Fruit fly (Drosophila melanogaster) whole organism, embryonic: ENCODE results near the gene CG5810.

ENCODE experiments used
- Atf6 ChIP-seq: fragments of 200-800 bp; sonication (Bioruptor generic); IDR thresholded peaks from 2 replicates; pipeline ENCODE4 v1.3.6; 2022; ENCODE audit warnings: missing biosample characterization, missing genetic modification characterization
- Bdp1 ChIP-seq: fragments of 200-800 bp; sonication (Bioruptor generic); optimal IDR thresholded peaks from 3 replicates; lab custom pipeline; 2016; ENCODE audit warnings: missing biosample characterization, missing genetic modification characterization
- CG1024 ChIP-seq: fragments of 200-800 bp; sonication (Bioruptor generic); IDR thresholded peaks from 2 replicates; pipeline ENCODE4 v1.3.6; 2022; ENCODE audit warnings: missing biosample characterization, missing genetic modification characterization
- CG10543 ChIP-seq: fragments of 200-800 bp; sonication (Bioruptor generic); optimal IDR thresholded peaks from 3 replicates; lab custom pipeline; 2017; ENCODE audit warnings: missing biosample characterization, mild to moderate bottlenecking, missing genetic modification characterization, moderate library complexity
- CG10979 ChIP-seq: fragments of 200-800 bp; sonication (Bioruptor generic); optimal IDR thresholded peaks from 2 replicates; lab custom pipeline; 2018; ENCODE audit warnings: missing biosample characterization, mild to moderate bottlenecking, missing genetic modification characterization, moderate library complexity
- CG11247 ChIP-seq: fragments of 200-800 bp; sonication (Bioruptor generic); IDR thresholded peaks from 2 replicates; pipeline ENCODE4 v1.3.6; 2022; ENCODE audit warnings: missing biosample characterization, missing genetic modification characterization
- CG12071 ChIP-seq: fragments of 200-800 bp; sonication (Bioruptor generic); optimal IDR thresholded peaks from 3 replicates; lab custom pipeline; 2018; ENCODE audit warnings: missing biosample characterization, mild to moderate bottlenecking, missing genetic modification characterization
- CG14050 ChIP-seq: fragments of 200-800 bp; sonication (Bioruptor generic); IDR thresholded peaks from 3 replicates; pipeline ENCODE4 v1.3.6; 2022; ENCODE audit warnings: missing biosample characterization, missing genetic modification characterization
- CG15011 ChIP-seq: fragments of 200-800 bp; sonication (Bioruptor generic); optimal IDR thresholded peaks from 3 replicates; lab custom pipeline; 2018; ENCODE audit warnings: missing biosample characterization, mild to moderate bottlenecking, missing genetic modification characterization
- CG17829 ChIP-seq: fragments of 200-800 bp; optimal IDR thresholded peaks from 2 replicates; lab custom pipeline; 2019; ENCODE audit warnings: missing biosample characterization, mild to moderate bottlenecking, missing genetic modification characterization, moderate library complexity
- CG18619 ChIP-seq: fragments of 200-800 bp; sonication (Bioruptor generic); optimal IDR thresholded peaks from 3 replicates; lab custom pipeline; 2017; ENCODE audit warnings: missing biosample characterization, mild to moderate bottlenecking, missing genetic modification characterization
- CG18764 ChIP-seq: fragments of 200-800 bp; sonication (Bioruptor generic); optimal IDR thresholded peaks from 3 replicates; lab custom pipeline; 2016; ENCODE audit warnings: missing biosample characterization, missing genetic modification characterization
- CG2889 ChIP-seq: fragments of 200-800 bp; sonication (Bioruptor generic); IDR thresholded peaks from 3 replicates; pipeline ENCODE4 v1.3.6; 2022; ENCODE audit warnings: missing biosample characterization, missing genetic modification characterization
- CG34422 ChIP-seq: fragments of 200-800 bp; sonication (Bioruptor generic); IDR thresholded peaks from 3 replicates; pipeline ENCODE4 v1.3.6; 2022; ENCODE audit warnings: missing biosample characterization, missing genetic modification characterization
- CG4854 ChIP-seq: fragments of 200-800 bp; sonication (Bioruptor generic); optimal IDR thresholded peaks from 2 replicates; lab custom pipeline; 2016; ENCODE audit warnings: missing biosample characterization, missing genetic modification characterization, inconsistent platforms
- CG6854 ChIP-seq: fragments of 200-800 bp; sonication (Bioruptor generic); optimal IDR thresholded peaks from 3 replicates; lab custom pipeline; 2017; ENCODE audit warnings: missing biosample characterization, mild to moderate bottlenecking, missing genetic modification characterization
- CG8290 ChIP-seq, 3 experiments: fragments of 200-800 bp; sonication (Bioruptor generic); optimal IDR thresholded peaks; 2 replicates each; lab custom pipeline; 2016 to 2019; ENCODE audit warnings: missing biosample characterization in 3 of 3, missing genetic modification characterization in 3 of 3, mild to moderate bottlenecking in 2 of 3, moderate library complexity in 1 of 3
- CG8944 ChIP-seq: fragments of 200-800 bp; sonication (Bioruptor generic); optimal IDR thresholded peaks from 3 replicates; lab custom pipeline; 2016; ENCODE audit warnings: missing biosample characterization, missing genetic modification characterization
- CTCF ChIP-seq: fragments of 200-800 bp; sonication (Bioruptor generic); optimal IDR thresholded peaks from 2 replicates; lab custom pipeline; 2017; ENCODE audit warnings: missing biosample characterization, mild to moderate bottlenecking, missing genetic modification characterization, moderate library complexity
- D19B ChIP-seq: fragments of 200-800 bp; sonication (Bioruptor generic); optimal IDR thresholded peaks from 2 replicates; lab custom pipeline; 2017; ENCODE audit warnings: missing biosample characterization, mild to moderate bottlenecking, missing genetic modification characterization
- Deaf1 ChIP-seq: fragments of 200-800 bp; optimal IDR thresholded peaks from 3 replicates; lab custom pipeline; 2019; ENCODE audit warnings: missing biosample characterization, mild to moderate bottlenecking, missing genetic modification characterization, moderate library complexity
- Dip3 ChIP-seq: fragments of 200-800 bp; sonication (Bioruptor generic); optimal IDR thresholded peaks from 3 replicates; lab custom pipeline; 2016; ENCODE audit warnings: missing biosample characterization, missing genetic modification characterization
- HLHmδ ChIP-seq: fragments of 200-800 bp; sonication (Bioruptor generic); optimal IDR thresholded peaks from 2 replicates; lab custom pipeline; 2018; ENCODE audit warnings: missing biosample characterization, mild to moderate bottlenecking, missing genetic modification characterization, moderate library complexity
- Hsf ChIP-seq: fragments of 200-800 bp; sonication (Bioruptor generic); optimal IDR thresholded peaks from 3 replicates; lab custom pipeline; 2016; ENCODE audit warnings: missing biosample characterization, missing genetic modification characterization
- Mes4 ChIP-seq: fragments of 200-800 bp; sonication (Bioruptor generic); optimal IDR thresholded peaks from 2 replicates; lab custom pipeline; 2016; ENCODE audit warnings: missing biosample characterization, missing genetic modification characterization
- Pdp1 ChIP-seq, 2 experiments: fragments of 200-800 bp; sonication (Bioruptor generic); optimal IDR thresholded peaks; 3 replicates each; lab custom pipeline; 2016; ENCODE audit warnings: missing biosample characterization in 2 of 2, missing genetic modification characterization in 2 of 2, mild to moderate bottlenecking in 1 of 2, moderate library complexity in 1 of 2
- Taf1 ChIP-seq: fragments of 200-800 bp; sonication (Bioruptor generic); IDR thresholded peaks from 2 replicates; pipeline ENCODE4 v1.3.6; 2022; ENCODE audit warnings: missing biosample characterization, missing genetic modification characterization
- Trl ChIP-seq, 3 experiments: fragments of >200 bp in 2 of 3; fragments of 200-800 bp in 1 of 3; sonication (Bioruptor generic) in 1 of 3; optimal IDR thresholded peaks; 2 replicates in 1 of 3; 3 replicates in 2 of 3; lab custom pipeline; 2016 to 2017; ENCODE audit warnings: missing biosample characterization in 1 of 3, missing genetic modification characterization in 1 of 3
- Vsx1 ChIP-seq: fragments of 200-800 bp; sonication (Bioruptor generic); optimal IDR thresholded peaks from 2 replicates; lab custom pipeline; 2017; ENCODE audit warnings: missing biosample characterization, mild to moderate bottlenecking, missing genetic modification characterization, missing genetic modification reagents
- abd-A ChIP-seq: fragments of 200-800 bp; sonication (Bioruptor generic); optimal IDR thresholded peaks from 3 replicates; lab custom pipeline; 2019; ENCODE audit warnings: missing biosample characterization, mild to moderate bottlenecking, missing genetic modification characterization, moderate library complexity
- ap ChIP-seq: fragments of 200-800 bp; sonication (Bioruptor generic); IDR thresholded peaks from 2 replicates; pipeline ENCODE4 v1.3.6; 2022; ENCODE audit warnings: missing biosample characterization, missing genetic modification characterization
- chn ChIP-seq: fragments of 200-800 bp; sonication (Bioruptor generic); optimal IDR thresholded peaks from 2 replicates; lab custom pipeline; 2016; ENCODE audit warnings: missing biosample characterization, missing genetic modification characterization
- crol ChIP-seq: fragments of 200-800 bp; sonication (Bioruptor generic); IDR thresholded peaks from 2 replicates; pipeline ENCODE4 v1.3.6; 2022; ENCODE audit warnings: missing biosample characterization, missing genetic modification characterization
- cwo ChIP-seq: fragments of 200-800 bp; sonication (Bioruptor generic); optimal IDR thresholded peaks from 3 replicates; lab custom pipeline; 2017; ENCODE audit warnings: missing biosample characterization, missing genetic modification characterization, mild to moderate bottlenecking, moderate library complexity, missing genetic modification reagents
- da ChIP-seq: fragments of 200-800 bp; sonication (Bioruptor generic); optimal IDR thresholded peaks from 2 replicates; lab custom pipeline; 2016; ENCODE audit warnings: missing biosample characterization, missing genetic modification characterization
- exex ChIP-seq: fragments of 200-800 bp; sonication (Bioruptor generic); optimal IDR thresholded peaks from 4 replicates; lab custom pipeline; 2018; ENCODE audit warnings: missing biosample characterization, mild to moderate bottlenecking, missing genetic modification characterization, moderate library complexity
- fd64A ChIP-seq: fragments of 200-800 bp; sonication (Bioruptor generic); optimal IDR thresholded peaks from 3 replicates; lab custom pipeline; 2018; ENCODE audit warnings: missing biosample characterization, mild to moderate bottlenecking, missing genetic modification characterization
- gt ChIP-seq: fragments of 200-800 bp; sonication (Bioruptor generic); IDR thresholded peaks from 2 replicates; pipeline ENCODE4 v1.3.6; 2022; ENCODE audit warnings: missing biosample characterization, missing genetic modification characterization
- jigr1 ChIP-seq: fragments of 200-800 bp; sonication (Bioruptor generic); IDR thresholded peaks from 3 replicates; pipeline ENCODE4 v1.3.6; 2022; ENCODE audit warnings: missing biosample characterization, missing genetic modification characterization
- jumu ChIP-seq: fragments of 200-800 bp; sonication (Bioruptor generic); optimal IDR thresholded peaks from 3 replicates; lab custom pipeline; 2016; ENCODE audit warnings: missing biosample characterization, missing genetic modification characterization
- lbe ChIP-seq: fragments of 200-800 bp; sonication (Bioruptor generic); optimal IDR thresholded peaks from 2 replicates; lab custom pipeline; 2016; ENCODE audit warnings: missing biosample characterization, mild to moderate bottlenecking, missing genetic modification characterization
- pfk ChIP-seq: fragments of 200-800 bp; sonication (Bioruptor generic); optimal IDR thresholded peaks from 2 replicates; lab custom pipeline; 2018; ENCODE audit warnings: missing biosample characterization, mild to moderate bottlenecking, missing genetic modification characterization, moderate library complexity
- pzg ChIP-seq: fragments of 200-800 bp; sonication (Bioruptor generic); optimal IDR thresholded peaks from 3 replicates; lab custom pipeline; 2018; ENCODE audit warnings: missing biosample characterization, mild to moderate bottlenecking, missing genetic modification characterization, moderate library complexity
- sd ChIP-seq: fragments of 200-800 bp; sonication (Bioruptor generic); optimal IDR thresholded peaks from 3 replicates; lab custom pipeline; 2018; ENCODE audit warnings: missing biosample characterization, mild to moderate bottlenecking, missing genetic modification characterization, moderate library complexity
- twi ChIP-seq: fragments of 200-800 bp; optimal IDR thresholded peaks from 2 replicates; lab custom pipeline; 2019; ENCODE audit warnings: missing biosample characterization, mild to moderate bottlenecking, missing genetic modification characterization, moderate library complexity
- vvl ChIP-seq: fragments of 200-800 bp; sonication (Bioruptor generic); IDR thresholded peaks from 2 replicates; pipeline ENCODE4 v1.3.6; 2022; ENCODE audit warnings: missing biosample characterization, missing genetic modification characterization

CG5810 gene

dm6 chr3R:21206802-21207238 lies 43.2 kb downstream of the CG5810 start (continued):
- peak in 1 of 2 experiments; percentile 10 for TF ChIP-seq Trl (optimal IDR thresholded peaks at IDR 0.05; lab: Kevin White, UChicago)
- TF ChIP-seq Trl (GFP tag; optimal IDR thresholded peaks at IDR 0.05; lab: Kevin White, UChicago): no peak
- TF ChIP-seq CG8290 (GFP tag; optimal IDR thresholded peaks at IDR 0.05; lab: Kevin White, UChicago): no peak
- TF ChIP-seq CG8290 (tag; optimal IDR thresholded peaks at IDR 0.05; lab: Kevin White, UChicago): peak in 1 of 2 experiments; percentile 12
- TF ChIP-seq Taf1 (GFP tag; lab: Robert Waterston, UW): no peak
- TF ChIP-seq Bdp1: no peak
- no peak for TF ChIP-seq ap (GFP tag; lab: Robert Waterston, UW)
- no peak for TF ChIP-seq pzg (GFP tag; lab: Kevin White, UChicago)
- TF ChIP-seq twi (tag; lab: Kevin White, UChicago): no peak
- no peak for TF ChIP-seq chn (GFP tag; lab: Kevin White, UChicago)
- no peak for TF ChIP-seq CG6854
- no peak for TF ChIP-seq CG34422 (GFP tag; lab: Robert Waterston, UW)
- peak; percentile 91 for TF ChIP-seq crol (GFP tag; lab: Robert Waterston, UW)
- TF ChIP-seq Pdp1 (GFP tag; optimal IDR thresholded peaks at IDR 0.05; lab: Kevin White, UChicago): peak in 1 of 2 experiments; percentile 59
- TF ChIP-seq Mes4 (GFP tag; lab: Kevin White, UChicago): no peak
- peak; percentile 16 for TF ChIP-seq pfk (GFP tag; lab: Kevin White, UChicago)
- no peak for TF ChIP-seq CG1024 (GFP tag; lab: Robert Waterston, UW)
- TF ChIP-seq HLHmδ (GFP tag; lab: Kevin White, UChicago): no peak
- no peak for TF ChIP-seq Hsf (GFP tag; lab: Kevin White, UChicago)
- no peak for TF ChIP-seq Dip3 (GFP tag; lab: Kevin White, UChicago)
- TF ChIP-seq CG2889 (GFP tag; lab: Robert Waterston, UW): no peak
- TF ChIP-seq da (GFP tag; lab: Kevin White, UChicago): no peak
- TF ChIP-seq jumu (GFP tag; lab: Kevin White, UChicago): no peak
- TF ChIP-seq D19B (GFP tag; lab: Kevin White, UChicago): no peak
- TF ChIP-seq CG12071 (GFP tag; lab: Kevin White, UChicago): peak; percentile 12
- no peak for TF ChIP-seq CG18764 (GFP tag; lab: Kevin White, UChicago)
- no peak for TF ChIP-seq cwo
- no peak for TF ChIP-seq CG8944 (GFP tag; lab: Kevin White, UChicago)
- TF ChIP-seq Atf6 (GFP tag; lab: Robert Waterston, UW): no peak
- TF ChIP-seq CG10979: no peak
- TF ChIP-seq abd-A: peak; percentile 19
- TF ChIP-seq CG15011 (GFP tag; lab: Kevin White, UChicago): no peak
- peak; percentile 24 for TF ChIP-seq Vsx1 (GFP tag; lab: Kevin White, UChicago)
- TF ChIP-seq gt (GFP tag; lab: Robert Waterston, UW): no peak
- TF ChIP-seq vvl (GFP tag; lab: Robert Waterston, UW): 0 out of 2 replicates have a peak, but pooled peaks have one; percentile 4
- TF ChIP-seq Deaf1 (tag; lab: Kevin White, UChicago): no peak
- TF ChIP-seq sd (tag; lab: Kevin White, UChicago): peak; percentile 92
- TF ChIP-seq exex: peak; percentile 86
- no peak for TF ChIP-seq CTCF
- TF ChIP-seq lbe (GFP tag; lab: Kevin White, UChicago): no peak
- no peak for TF ChIP-seq CG4854
- TF ChIP-seq CG18619: no peak
- TF ChIP-seq CG11247 (GFP tag; lab: Robert Waterston, UW): no peak

- peak; percentile 97 for TF ChIP-seq CG17829 (tag; lab: Kevin White, UChicago)
- TF ChIP-seq CG10543 (GFP tag; lab: Kevin White, UChicago): peak; percentile 31
- TF ChIP-seq jigr1: no peak
- no peak for TF ChIP-seq CG14050
- TF ChIP-seq fd64A: no peak
- TF ChIP-seq, all 482 proteins: peak for 2
Observed at dm6 chr3R:21210081-21210480, 46.5 kb downstream of the CG5810 start.
